Fruit fly (Drosophila melanogaster): ENCODE results near the gene ninaA.

Gene ninaA

dm6 chr2L:866950-867744 is 10.0 kb upstream of the ninaA start (continued):
- TF ChIP-seq salm (tag; optimal IDR thresholded peaks at IDR 0.05) = peak; percentile 81
- no peak for TF ChIP-seq zf30C (GFP tag; optimal IDR thresholded peaks at IDR 0.05)
- TF ChIP-seq Rx (GFP tag; IDR thresholded peaks at IDR 0.05) = peak; percentile 90
- TF ChIP-seq Antp (GFP tag; optimal IDR thresholded peaks at IDR 0.05) = peak; percentile 83
- peak; percentile 93 for TF ChIP-seq CG3847 (GFP tag; IDR thresholded peaks at IDR 0.05)
- TF ChIP-seq btn (GFP tag; optimal IDR thresholded peaks at IDR 0.05) = peak; percentile 77
- peak; percentile 73 for TF ChIP-seq Nf-YB (GFP tag; optimal IDR thresholded peaks at IDR 0.05)
- peak; percentile 90 for TF ChIP-seq CG10147 (GFP tag; optimal IDR thresholded peaks at IDR 0.05)
- no peak for TF ChIP-seq lov (optimal IDR thresholded peaks at IDR 0.05)
- TF ChIP-seq lov (GFP tag; IDR thresholded peaks at IDR 0.05) = peak; percentile 95
- peak; percentile 93 for TF ChIP-seq CG6689 (GFP tag; IDR thresholded peaks at IDR 0.05)
- peak; percentile 75 for TF ChIP-seq Spps (tag; optimal IDR thresholded peaks at IDR 0.05)
- TF ChIP-seq CG9932 (GFP tag; IDR thresholded peaks at IDR 0.05) = peak; percentile 97
- TF ChIP-seq Ets97D (GFP tag; optimal IDR thresholded peaks at IDR 0.05) = peak; percentile 69
- peak; percentile 90 for TF ChIP-seq jumu (GFP tag; optimal IDR thresholded peaks at IDR 0.05)
- peak; percentile 86 for TF ChIP-seq CG10654 (GFP tag; optimal IDR thresholded peaks at IDR 0.05)
- peak; percentile 95 for TF ChIP-seq CG17359 (tag; optimal IDR thresholded peaks at IDR 0.05)
- peak; percentile 46; the same call in 1 of the 3 replicates for TF ChIP-seq knrl (GFP tag; IDR thresholded peaks at IDR 0.05; ENCODE audit: partially characterized antibody)
- peak; percentile 88; the same call in 2 of the 3 replicates for TF ChIP-seq jigr1 (GFP tag; IDR thresholded peaks at IDR 0.05)
- peak; percentile 87 for TF ChIP-seq CG12104 (GFP tag; optimal IDR thresholded peaks at IDR 0.05)
- TF ChIP-seq abd-A (tag; optimal IDR thresholded peaks at IDR 0.05) = peak; percentile 57
- TF ChIP-seq CG4730 (GFP tag; IDR thresholded peaks at IDR 0.05) = peak; percentile 93
- TF ChIP-seq CG4707 (GFP tag; optimal IDR thresholded peaks at IDR 0.05) = peak; percentile 81
- TF ChIP-seq sens-2 (GFP tag; IDR thresholded peaks at IDR 0.05) = peak; percentile 88
- TF ChIP-seq CG16815 (GFP tag; optimal IDR thresholded peaks at IDR 0.05) = peak; percentile 86
- no peak for TF ChIP-seq gfzf (GFP tag; optimal IDR thresholded peaks at IDR 0.05)
- peak; percentile 79 for TF ChIP-seq vfl (GFP tag; optimal IDR thresholded peaks at IDR 0.05)
- TF ChIP-seq crc (GFP tag; optimal IDR thresholded peaks at IDR 0.05) = peak; percentile 74
- peak; percentile 82 for TF ChIP-seq Nf-YC (tag; optimal IDR thresholded peaks at IDR 0.05)
- TF ChIP-seq Dbx (GFP tag; IDR thresholded peaks at IDR 0.05) = peak; percentile 96
- TF ChIP-seq CG1024 (GFP tag; IDR thresholded peaks at IDR 0.05) = peak; percentile 91
- TF ChIP-seq CG14050 (GFP tag; IDR thresholded peaks at IDR 0.05) = peak; percentile 94
- peak; percentile 65 for TF ChIP-seq Myb (GFP tag; optimal IDR thresholded peaks at IDR 0.05)
- peak; percentile 93 for TF ChIP-seq CG18599 (GFP tag; optimal IDR thresholded peaks at IDR 0.05)
- TF ChIP-seq wek (GFP tag; optimal IDR thresholded peaks at IDR 0.05) = peak; percentile 82
- TF ChIP-seq CG12071 (GFP tag; optimal IDR thresholded peaks at IDR 0.05) = peak; percentile 89
- TF ChIP-seq CG7839 (tag; optimal IDR thresholded peaks at IDR 0.05) = peak; percentile 95
- no peak for TF ChIP-seq tll (GFP tag; optimal IDR thresholded peaks at IDR 0.05)
- peak; percentile 85 for TF ChIP-seq MTF-1 (GFP tag; optimal IDR thresholded peaks at IDR 0.05; ENCODE audit: borderline replicate concordance)
- TF ChIP-seq Scr (GFP tag; IDR thresholded peaks at IDR 0.05; ENCODE audit: partially characterized antibody) = 0 out of 2 replicates have a peak, but pooled peaks have one; percentile 15
- TF ChIP-seq Aef1 (GFP tag; IDR thresholded peaks at IDR 0.05) = peak; percentile 94
- TF ChIP-seq CG4424 (GFP tag; optimal IDR thresholded peaks at IDR 0.05) = peak; percentile 91
- peak; percentile 88 for TF ChIP-seq CG43689 (GFP tag; IDR thresholded peaks at IDR 0.05)
- peak; percentile 95 for TF ChIP-seq gem (tag; optimal IDR thresholded peaks at IDR 0.05)
- peak; percentile 82 for TF ChIP-seq CG5180 (GFP tag; optimal IDR thresholded peaks at IDR 0.05)
- TF ChIP-seq sens (GFP tag) = peak; percentile 99
- peak; percentile 88 for TF ChIP-seq CG11696 (GFP tag; IDR thresholded peaks at IDR 0.05)
- peak; percentile 89 for TF ChIP-seq CG11085 (GFP tag; IDR thresholded peaks at IDR 0.05)
- TF ChIP-seq danr (GFP tag; IDR thresholded peaks at IDR 0.05) = peak; percentile 84

Measured in whole organism, embryonic.